Fruit fly (Drosophila melanogaster) whole organism, embryonic: ENCODE data around the gene CG7120.
A peak's percentile ranks its signal among the peaks of the same experiment; 100 is the strongest.

Source experiments
- Ada2b ChIP-seq: fragments of 200-800 bp; sonication (Bioruptor generic); IDR thresholded peaks from 2 replicates; pipeline ENCODE4 v1.3.6; 2022; ENCODE audit warnings: missing biosample characterization, missing genetic modification characterization
- Atf-2 ChIP-seq: fragments of 200-800 bp; sonication (Bioruptor generic); optimal IDR thresholded peaks from 2 replicates; lab custom pipeline; 2016; ENCODE audit warnings: missing biosample characterization, missing genetic modification characterization
- Awh ChIP-seq: fragments of 200-800 bp; sonication (Bioruptor generic); IDR thresholded peaks from 2 replicates; pipeline ENCODE4, ENCODE4 v1.3.6; 2022; ENCODE audit warnings: missing biosample characterization, missing genetic modification characterization
- CG10147 ChIP-seq: fragments of 200-800 bp; sonication (Bioruptor generic); optimal IDR thresholded peaks from 2 replicates; lab custom pipeline; 2019; ENCODE audit warnings: missing biosample characterization, mild to moderate bottlenecking, missing genetic modification characterization, moderate library complexity
- CG13775 ChIP-seq: fragments of 200-800 bp; sonication (Bioruptor generic); optimal IDR thresholded peaks from 3 replicates; lab custom pipeline; 2017; ENCODE audit warnings: missing biosample characterization, mild to moderate bottlenecking, missing genetic modification characterization
- CG14441 ChIP-seq: fragments of 200-800 bp; sonication (Bioruptor generic); IDR thresholded peaks from 2 replicates; pipeline ENCODE4 v1.3.6; 2022; ENCODE audit warnings: missing biosample characterization, missing genetic modification characterization
- CG14710 ChIP-seq: fragments of 200-800 bp; sonication (Bioruptor generic); optimal IDR thresholded peaks from 3 replicates; lab custom pipeline; 2019; ENCODE audit warnings: missing biosample characterization, mild to moderate bottlenecking, missing genetic modification characterization, moderate library complexity
- CG15514 ChIP-seq: fragments of 200-800 bp; sonication (Bioruptor generic); optimal IDR thresholded peaks from 3 replicates; lab custom pipeline; 2017; ENCODE audit warnings: missing biosample characterization, missing genetic modification characterization, mild to moderate bottlenecking, moderate library complexity, missing genetic modification reagents
- CG15696 ChIP-seq: fragments of 200-800 bp; sonication (Bioruptor generic); optimal IDR thresholded peaks from 2 replicates; lab custom pipeline; 2019; ENCODE audit warnings: missing biosample characterization, mild to moderate bottlenecking, missing genetic modification characterization, moderate library complexity
- CG17385 ChIP-seq: fragments of 200-800 bp; sonication (Bioruptor generic); optimal IDR thresholded peaks from 3 replicates; lab custom pipeline; 2018; ENCODE audit warnings: missing biosample characterization, mild to moderate bottlenecking, missing genetic modification characterization
- CG1792 ChIP-seq: fragments of 200-800 bp; sonication (Bioruptor generic); optimal IDR thresholded peaks from 2 replicates; lab custom pipeline; 2016; ENCODE audit warnings: missing biosample characterization, missing genetic modification characterization
- CG32767 ChIP-seq: fragments of 200-800 bp; sonication (Bioruptor generic); IDR thresholded peaks from 2 replicates; pipeline ENCODE4 v1.3.6; 2022; ENCODE audit warnings: missing biosample characterization, missing genetic modification characterization
- CG4328 ChIP-seq: fragments of 200-800 bp; sonication (Bioruptor generic); optimal IDR thresholded peaks from 3 replicates; lab custom pipeline; 2017; ENCODE audit warnings: missing biosample characterization, missing genetic modification reagents, missing genetic modification characterization
- CG7839 ChIP-seq: fragments of 200-800 bp; sonication (Bioruptor generic); optimal IDR thresholded peaks from 3 replicates; lab custom pipeline; 2018; ENCODE audit warnings: missing biosample characterization, mild to moderate bottlenecking, missing genetic modification characterization, moderate library complexity
- CG7928 ChIP-seq: fragments of 200-800 bp; sonication (Bioruptor generic); optimal IDR thresholded peaks from 2 replicates; lab custom pipeline; 2017; ENCODE audit warnings: missing biosample characterization, mild to moderate bottlenecking, missing genetic modification characterization
- CG9727 ChIP-seq: fragments of 200-800 bp; sonication (Bioruptor generic); optimal IDR thresholded peaks from 3 replicates; lab custom pipeline; 2017; ENCODE audit warnings: missing biosample characterization, mild to moderate bottlenecking, missing genetic modification characterization
- CkIIα-i1 ChIP-seq: fragments of 200-800 bp; sonication (Bioruptor generic); IDR thresholded peaks from 2 replicates; pipeline ENCODE4 v1.3.6; 2022; ENCODE audit warnings: missing biosample characterization, missing genetic modification characterization
- Drgx ChIP-seq: fragments of 200-800 bp; sonication (Bioruptor generic); IDR thresholded peaks from 2 replicates; pipeline ENCODE4 v1.3.6; 2022; ENCODE audit warnings: missing biosample characterization, missing genetic modification characterization
- Eip74EF ChIP-seq, 2 experiments: fragments of 200-800 bp in 1 of 2; fragments of >200 bp in 1 of 2; sonication (Bioruptor generic) in 1 of 2; optimal IDR thresholded peaks; 2 replicates each; lab custom pipeline; 2017 to 2019; ENCODE audit warnings: missing biosample characterization in 2 of 2, missing genetic modification characterization in 2 of 2, mild to moderate bottlenecking in 1 of 2, moderate library complexity in 1 of 2
- Hr39 ChIP-seq: fragments of >200 bp; optimal IDR thresholded peaks from 2 replicates; lab custom pipeline; 2017
- Lhr ChIP-seq: fragments of 200-800 bp; sonication (Bioruptor generic); optimal IDR thresholded peaks from 3 replicates; lab custom pipeline; 2017; ENCODE audit warnings: mild to moderate bottlenecking, missing biosample characterization, missing genetic modification reagents, missing genetic modification characterization
- NK7.1 ChIP-seq: fragments of 200-800 bp; sonication (Bioruptor generic); optimal IDR thresholded peaks from 3 replicates; lab custom pipeline; 2016; ENCODE audit warnings: missing biosample characterization, missing genetic modification characterization
- Neu2 ChIP-seq: fragments of 200-800 bp; sonication (Bioruptor generic); optimal IDR thresholded peaks from 3 replicates; lab custom pipeline; 2016; ENCODE audit warnings: missing biosample characterization, missing genetic modification characterization, borderline replicate concordance
- Nf-YB ChIP-seq: fragments of 200-800 bp; sonication (Bioruptor generic); optimal IDR thresholded peaks from 3 replicates; lab custom pipeline; 2019; ENCODE audit warnings: missing biosample characterization, mild to moderate bottlenecking, missing genetic modification characterization, moderate library complexity
- PHDP ChIP-seq: fragments of 200-800 bp; sonication (Bioruptor generic); optimal IDR thresholded peaks from 3 replicates; lab custom pipeline; 2018; ENCODE audit warnings: missing biosample characterization, mild to moderate bottlenecking, missing genetic modification characterization, moderate library complexity
- YL-1 ChIP-seq: fragments of 200-800 bp; sonication (Bioruptor generic); optimal IDR thresholded peaks from 3 replicates; lab custom pipeline; 2017; ENCODE audit warnings: missing biosample characterization, mild to moderate bottlenecking, missing genetic modification characterization
- bbx ChIP-seq: fragments of 200-800 bp; sonication (Bioruptor generic); IDR thresholded peaks from 2 replicates; pipeline ENCODE4 v1.3.6; 2022; ENCODE audit warnings: missing biosample characterization, missing genetic modification characterization; ENCODE audit not compliant: partially characterized antibody
- ci ChIP-seq: fragments of 200-800 bp; sonication (Bioruptor generic); IDR thresholded peaks from 3 replicates; pipeline ENCODE4 v1.3.6; 2022; ENCODE audit warnings: missing biosample characterization, missing genetic modification characterization
- dpn ChIP-seq, 2 experiments: fragments of 200-800 bp; sonication (Bioruptor generic); optimal IDR thresholded peaks; 3 replicates each; lab custom pipeline; 2016; ENCODE audit warnings: missing biosample characterization in 2 of 2, missing genetic modification characterization in 2 of 2
- eyg ChIP-seq: fragments of 200-800 bp; sonication (Bioruptor generic); optimal IDR thresholded peaks from 3 replicates; lab custom pipeline; 2016; ENCODE audit warnings: missing biosample characterization, missing genetic modification characterization
- fd3F ChIP-seq: fragments of 200-800 bp; sonication (Bioruptor generic); optimal IDR thresholded peaks from 2 replicates; lab custom pipeline; 2018; ENCODE audit warnings: missing biosample characterization, mild to moderate bottlenecking, missing genetic modification characterization, moderate library complexity
- fu2 ChIP-seq: fragments of 200-800 bp; sonication (Bioruptor generic); optimal IDR thresholded peaks from 2 replicates; lab custom pipeline; 2016; ENCODE audit warnings: missing biosample characterization, missing genetic modification characterization
- inv ChIP-seq: fragments of 200-800 bp; sonication (Bioruptor generic); IDR thresholded peaks from 2 replicates; pipeline ENCODE4 v1.3.6; 2022; ENCODE audit warnings: missing biosample characterization, missing genetic modification characterization; ENCODE audit not compliant: partially characterized antibody
- jing ChIP-seq: fragments of 200-800 bp; sonication (Bioruptor generic); optimal IDR thresholded peaks from 2 replicates; lab custom pipeline; 2018; ENCODE audit warnings: missing biosample characterization, mild to moderate bottlenecking, missing genetic modification characterization
- sna ChIP-seq: fragments of 200-800 bp; sonication (Bioruptor generic); IDR thresholded peaks from 2 replicates; pipeline ENCODE4 v1.3.6; 2022; ENCODE audit warnings: missing biosample characterization, missing genetic modification characterization; ENCODE audit not compliant: partially characterized antibody
- ssp ChIP-seq: fragments of 200-800 bp; sonication (Bioruptor generic); IDR thresholded peaks from 2 replicates; pipeline ENCODE4 v1.3.6; 2022; ENCODE audit warnings: missing biosample characterization, missing genetic modification characterization
- tgo ChIP-seq: fragments of 200-800 bp; sonication (Bioruptor generic); IDR thresholded peaks from 3 replicates; pipeline ENCODE4 v1.3.6; 2022; ENCODE audit warnings: missing biosample characterization, missing genetic modification characterization
- vvl ChIP-seq: fragments of 200-800 bp; sonication (Bioruptor generic); IDR thresholded peaks from 2 replicates; pipeline ENCODE4 v1.3.6; 2022; ENCODE audit warnings: missing biosample characterization, missing genetic modification characterization
- z ChIP-seq: fragments of 200-800 bp; sonication (Bioruptor generic); IDR thresholded peaks from 3 replicates; pipeline ENCODE4 v1.3.6; 2022; ENCODE audit warnings: missing biosample characterization, missing genetic modification characterization
- zf30C ChIP-seq: fragments of 200-800 bp; sonication (Bioruptor generic); optimal IDR thresholded peaks from 3 replicates; lab custom pipeline; 2018; ENCODE audit warnings: missing biosample characterization, mild to moderate bottlenecking, missing genetic modification characterization

CG7120 gene

dm6 chr3L:8440771-8441549 lies 45.2 kb downstream of the CG7120 start (continued):
- no peak for TF ChIP-seq bbx
- TF ChIP-seq Nf-YB (GFP tag; lab: Kevin White, UChicago) = no peak
- no peak for TF ChIP-seq z (GFP tag; lab: Robert Waterston, UW)
- no peak for TF ChIP-seq ssp (GFP tag; lab: Robert Waterston, UW)
- no peak for TF ChIP-seq fu2 (GFP tag; lab: Kevin White, UChicago)
- peak; percentile 18; the same call in 1 of the 3 replicates for TF ChIP-seq ci
- peak; percentile 24 for TF ChIP-seq CG17385 (GFP tag; lab: Kevin White, UChicago)
- peak; percentile 1 for TF ChIP-seq CG14710
- TF ChIP-seq eyg (GFP tag; lab: Kevin White, UChicago) = peak; percentile 44
- TF ChIP-seq zf30C = peak; percentile 52
- no peak for TF ChIP-seq CG7928 (GFP tag; lab: Kevin White, UChicago)
- no peak for TF ChIP-seq jing (GFP tag; lab: Kevin White, UChicago)
- TF ChIP-seq CkIIα-i1 (GFP tag; lab: Robert Waterston, UW) = no peak
- TF ChIP-seq CG9727 (GFP tag; lab: Kevin White, UChicago) = no peak
- peak; percentile 46 for TF ChIP-seq CG13775 (GFP tag; lab: Kevin White, UChicago)
- no peak for TF ChIP-seq CG15514
- TF ChIP-seq NK7.1 (GFP tag; lab: Kevin White, UChicago) = peak; percentile 24
- TF ChIP-seq Drgx = peak; percentile 91
- peak; percentile 37 for TF ChIP-seq PHDP (tag; lab: Kevin White, UChicago)
- peak; percentile 1 for TF ChIP-seq CG10147 (GFP tag; lab: Kevin White, UChicago)
- no peak for TF ChIP-seq Eip74EF (GFP tag; optimal IDR thresholded peaks at IDR 0.05; lab: Kevin White, UChicago)
- TF ChIP-seq Hr39 (lab: Kevin White, UChicago) = no peak
- peak; percentile 50 for TF ChIP-seq fd3F (GFP tag; lab: Kevin White, UChicago)
- no peak for TF ChIP-seq YL-1 (GFP tag; lab: Kevin White, UChicago)
- TF ChIP-seq Ada2b (GFP tag; lab: Robert Waterston, UW) = peak; percentile 60
- no peak for TF ChIP-seq inv (GFP tag; lab: Robert Waterston, UW)
- TF ChIP-seq CG32767 (GFP tag; lab: Robert Waterston, UW) = no peak; the same call in 1 of the 2 replicates
- TF ChIP-seq vvl (GFP tag; lab: Robert Waterston, UW) = no peak; the same call in 1 of the 2 replicates
- no peak for TF ChIP-seq CG14441 (GFP tag; lab: Robert Waterston, UW)
- no peak for TF ChIP-seq Lhr (GFP tag; lab: Kevin White, UChicago)
- no peak for TF ChIP-seq Awh
- TF ChIP-seq dpn (GFP tag; optimal IDR thresholded peaks at IDR 0.05; lab: Kevin White, UChicago) = peak; percentile 25 to 47
- TF ChIP-seq CG7839 (tag; lab: Kevin White, UChicago) = no peak
- peak; percentile 62 for TF ChIP-seq CG1792 (GFP tag; lab: Kevin White, UChicago)
- TF ChIP-seq Neu2 (GFP tag; lab: Kevin White, UChicago) = no peak
- no peak for TF ChIP-seq CG4328
- no peak for TF ChIP-seq sna (GFP tag; lab: Robert Waterston, UW)
- TF ChIP-seq tgo (GFP tag; lab: Robert Waterston, UW) = no peak
- no peak for TF ChIP-seq CG15696
- TF ChIP-seq Atf-2 (GFP tag; lab: Kevin White, UChicago) = peak; percentile 28
